Worm (Caenorhabditis elegans): ENCODE data around the gene tag-10.

Gene tag-10

ce11 chrII:13640210-13640609, 7.8 kb downstream of the tag-10 start:
- TF ChIP-seq nhr-237 (tag; optimal IDR thresholded peaks at IDR 0.05), result no peak
- no peak for TF ChIP-seq zag-1 (tag; optimal IDR thresholded peaks at IDR 0.05)
- TF ChIP-seq R02D3.7 (tag; optimal IDR thresholded peaks at IDR 0.05), result no peak
- no peak for TF ChIP-seq Y55F3AM.14 (GFP tag; optimal IDR thresholded peaks at IDR 0.05)
- peak; percentile 45 for TF ChIP-seq fos-1 (tag; optimal IDR thresholded peaks at IDR 0.05)
- TF ChIP-seq nhr-21 (tag; optimal IDR thresholded peaks at IDR 0.05), result peak; percentile 7
- peak; percentile 39 for TF ChIP-seq F13H6.1 (tag; optimal IDR thresholded peaks at IDR 0.05)
- no peak for TF ChIP-seq unc-62 (GFP tag; optimal IDR thresholded peaks at IDR 0.05)
- TF ChIP-seq lin-11 (tag; optimal IDR thresholded peaks at IDR 0.05), result no peak
- no peak for TF ChIP-seq alr-1 (tag; optimal IDR thresholded peaks at IDR 0.05)
- TF ChIP-seq crh-2 (tag; optimal IDR thresholded peaks at IDR 0.05), result peak; percentile 49
- TF ChIP-seq dmd-4 (tag; optimal IDR thresholded peaks at IDR 0.05), result no peak
- peak; percentile 49 for TF ChIP-seq nhr-25 (tag; optimal IDR thresholded peaks at IDR 0.05)
- no peak for TF ChIP-seq ZK546.5 (tag; optimal IDR thresholded peaks at IDR 0.05)
- peak; percentile 39 for TF ChIP-seq C34F6.9 (tag; optimal IDR thresholded peaks at IDR 0.05)
- no peak for TF ChIP-seq nhr-129 (tag; optimal IDR thresholded peaks at IDR 0.05)
- TF ChIP-seq mab-5 (tag; optimal IDR thresholded peaks at IDR 0.05), result no peak
- TF ChIP-seq ama-1 (optimal IDR thresholded peaks at IDR 0.05), result no peak
- no peak for TF ChIP-seq aly-2 (tag; optimal IDR thresholded peaks at IDR 0.05)
- TF ChIP-seq elt-3 (tag; optimal IDR thresholded peaks at IDR 0.05), result no peak
- TF ChIP-seq ceh-82 (tag; optimal IDR thresholded peaks at IDR 0.05), result no peak
- TF ChIP-seq sem-4 (tag; optimal IDR thresholded peaks at IDR 0.05), result no peak
- TF ChIP-seq gmeb-1 (tag; optimal IDR thresholded peaks at IDR 0.05), result no peak
- no peak for TF ChIP-seq nhr-11 (tag; optimal IDR thresholded peaks at IDR 0.05)
- TF ChIP-seq lin-13 (GFP tag; optimal IDR thresholded peaks at IDR 0.05), result no peak
- TF ChIP-seq snpc-4 (tag; optimal IDR thresholded peaks at IDR 0.05), result no peak
- no peak for TF ChIP-seq nhr-6 (tag; optimal IDR thresholded peaks at IDR 0.05)
- no peak for TF ChIP-seq peb-1 (tag; optimal IDR thresholded peaks at IDR 0.05)
- TF ChIP-seq skn-1 (tag; optimal IDR thresholded peaks at IDR 0.05), result no peak
- TF ChIP-seq ceh-16 (tag; optimal IDR thresholded peaks at IDR 0.05), result no peak
- TF ChIP-seq nhr-10 (tag; optimal IDR thresholded peaks at IDR 0.05), result no peak
- TF ChIP-seq nhr-77 (tag; optimal IDR thresholded peaks at IDR 0.05), result no peak
- peak; percentile 1 for TF ChIP-seq blmp-1 (tag; optimal IDR thresholded peaks at IDR 0.05; ENCODE audit: insufficient read depth)
- TF ChIP-seq ztf-4 (tag; optimal IDR thresholded peaks at IDR 0.05), result no peak
- TF ChIP-seq egl-27 (tag; optimal IDR thresholded peaks at IDR 0.05), result no peak
- peak in 1 of 2 experiments; percentile 38 for TF ChIP-seq lsy-2 (tag; optimal IDR thresholded peaks at IDR 0.05)
- no peak for TF ChIP-seq elt-1 (tag; optimal IDR thresholded peaks at IDR 0.05)
- TF ChIP-seq nhr-12 (tag; optimal IDR thresholded peaks at IDR 0.05), result no peak
- no peak for TF ChIP-seq unc-39 (tag; optimal IDR thresholded peaks at IDR 0.05)
- TF ChIP-seq sma-3 (GFP tag; optimal IDR thresholded peaks at IDR 0.05), result no peak
- no peak for TF ChIP-seq mbf-1 (tag; optimal IDR thresholded peaks at IDR 0.05)
- no peak for TF ChIP-seq ztf-11 (tag; optimal IDR thresholded peaks at IDR 0.05)
- peak; percentile 50 for TF ChIP-seq unc-55 (GFP tag; optimal IDR thresholded peaks at IDR 0.05)
- no peak for TF ChIP-seq lin-39 (tag; optimal IDR thresholded peaks at IDR 0.05)
- no peak for TF ChIP-seq ztf-1 (GFP tag; conservative IDR thresholded peaks at IDR 0.05)
- TF ChIP-seq nhr-23 (tag; optimal IDR thresholded peaks at IDR 0.05), result no peak
- peak; percentile 85 for TF ChIP-seq sma-9 (GFP tag; optimal IDR thresholded peaks at IDR 0.05)
- no peak for TF ChIP-seq sma-9 (tag; optimal IDR thresholded peaks at IDR 0.05)
- no peak for TF ChIP-seq mdl-1 (tag; optimal IDR thresholded peaks at IDR 0.05)

ce11 chrII:13641311-13641710, 8.9 kb downstream of the tag-10 start, which contains the start of gene fbxa-167:
Gene fbxa-167, plus strand, starts transcription at chrII:13641489.
- TF ChIP-seq nhr-21 (tag; optimal IDR thresholded peaks at IDR 0.05) (no peak), aly-2 (tag; optimal IDR thresholded peaks at IDR 0.05) (no peak), alr-1 (tag; optimal IDR thresholded peaks at IDR 0.05) (no peak), elt-1 (tag; optimal IDR thresholded peaks at IDR 0.05) (no peak), crh-2 (tag; optimal IDR thresholded peaks at IDR 0.05) (no peak), fos-1 (tag; optimal IDR thresholded peaks at IDR 0.05) (peak; percentile 4), ceh-16 (tag; optimal IDR thresholded peaks at IDR 0.05) (no peak), unc-55 (GFP tag; optimal IDR thresholded peaks at IDR 0.05) (peak; percentile 16), ztf-11 (tag; optimal IDR thresholded peaks at IDR 0.05) (no peak), snpc-4 (tag; optimal IDR thresholded peaks at IDR 0.05) (no peak), nhr-237 (tag; optimal IDR thresholded peaks at IDR 0.05) (no peak), lsy-2 (tag; optimal IDR thresholded peaks at IDR 0.05) (no peak), dmd-4 (tag; optimal IDR thresholded peaks at IDR 0.05) (no peak)
